Fruit fly (Drosophila melanogaster) whole organism, wandering third instar larva: ENCODE data around the gene Ac13E.

ENCODE experiments used
- CG32264 ChIP-seq: fragments of 200-800 bp; sonication (Bioruptor generic); optimal IDR thresholded peaks from 2 replicates; lab custom pipeline; 2016; ENCODE audit warnings: missing biosample characterization, missing genetic modification characterization
- CG9705 ChIP-seq: fragments of 200-800 bp; sonication (Bioruptor generic); optimal IDR thresholded peaks from 2 replicates; lab custom pipeline; 2018; ENCODE audit warnings: missing biosample characterization, mild to moderate bottlenecking, missing genetic modification characterization
- CrebA ChIP-seq: fragments of 200-800 bp; sonication (Bioruptor generic); optimal IDR thresholded peaks from 2 replicates; lab custom pipeline; 2016; ENCODE audit warnings: missing biosample characterization, mild to moderate bottlenecking, missing genetic modification characterization, borderline replicate concordance
- Dfd ChIP-seq: fragments of >200 bp; optimal IDR thresholded peaks from 2 replicates; lab custom pipeline; 2017; ENCODE audit warnings: missing biosample characterization, missing genetic modification characterization
- Dif ChIP-seq: fragments of 200-275, 200-300 bp; sonication (Bioruptor generic); optimal IDR thresholded peaks from 2 replicates; lab custom pipeline; 2018; ENCODE audit warnings: missing biosample characterization, missing genetic modification characterization; ENCODE audit not compliant: partially characterized antibody
- GATAd ChIP-seq: sonication (Bioruptor generic); optimal IDR thresholded peaks from 2 replicates; lab custom pipeline; 2016; ENCODE audit warnings: missing biosample characterization, missing genetic modification characterization
- HLH106 ChIP-seq: fragments of 200-800 bp; optimal IDR thresholded peaks from 3 replicates; lab custom pipeline; 2019; ENCODE audit warnings: missing biosample characterization, mild to moderate bottlenecking, missing genetic modification characterization, moderate library complexity
- Hr78 ChIP-seq: fragments of >200 bp; optimal IDR thresholded peaks from 2 replicates; lab custom pipeline; 2017; ENCODE audit warnings: missing biosample characterization, missing genetic modification characterization
- Hr83 ChIP-seq: fragments of 200-300 bp; sonication (Bioruptor generic); optimal IDR thresholded peaks from 2 replicates; lab custom pipeline; 2016; ENCODE audit warnings: missing biosample characterization, mild to moderate bottlenecking, missing genetic modification characterization, moderate library complexity; ENCODE audit not compliant: poor library complexity, severe bottlenecking
- Jra ChIP-seq: sonication (Bioruptor generic); optimal IDR thresholded peaks from 2 replicates; lab custom pipeline; 2016; ENCODE audit warnings: missing biosample characterization, missing genetic modification characterization
- Mio ChIP-seq: sonication (Bioruptor generic); optimal IDR thresholded peaks from 2 replicates; lab custom pipeline; 2016; ENCODE audit warnings: missing biosample characterization, missing genetic modification characterization
- Myc ChIP-seq: fragments of >200 bp; optimal IDR thresholded peaks from 2 replicates; lab custom pipeline; 2017
- N ChIP-seq: fragments of >200 bp; optimal IDR thresholded peaks from 2 replicates; lab custom pipeline; 2018; ENCODE audit warnings: missing biosample characterization, missing external identifiers, missing genetic modification characterization
- Rel ChIP-seq, 2 experiments: fragments of 200-800 bp; sonication (Bioruptor generic) in 1 of 2; optimal IDR thresholded peaks; 2 replicates in 1 of 2; 3 replicates in 1 of 2; lab custom pipeline; 2016 to 2019; ENCODE audit warnings: mild to moderate bottlenecking in 2 of 2, missing biosample characterization in 2 of 2, missing genetic modification characterization in 2 of 2, moderate library complexity in 1 of 2
- Sp1 ChIP-seq: fragments of 200-800 bp; sonication (Bioruptor generic); optimal IDR thresholded peaks from 3 replicates; lab custom pipeline; 2019; ENCODE audit warnings: missing biosample characterization, mild to moderate bottlenecking, missing genetic modification characterization, moderate library complexity
- Vsx2 ChIP-seq: fragments of 200-300, 225-300 bp; sonication (Bioruptor generic); optimal IDR thresholded peaks from 2 replicates; lab custom pipeline; 2018; ENCODE audit warnings: missing biosample characterization, missing genetic modification characterization; ENCODE audit not compliant: partially characterized antibody
- br ChIP-seq: fragments of 200-800 bp; sonication (Bioruptor generic); optimal IDR thresholded peaks from 2 replicates; lab custom pipeline; 2016; ENCODE audit warnings: missing biosample characterization, missing genetic modification characterization
- brk ChIP-seq: fragments of 200-800 bp; sonication (Bioruptor generic); optimal IDR thresholded peaks from 2 replicates; lab custom pipeline; 2016; ENCODE audit warnings: missing biosample characterization, mild to moderate bottlenecking, missing genetic modification characterization
- dl ChIP-seq, 2 experiments: fragments of 175-275, 200-275 bp in 1 of 2; fragments of 200-275 bp in 1 of 2; sonication (Bioruptor generic); optimal IDR thresholded peaks; lab custom pipeline; 2018; ENCODE audit warnings: mild to moderate bottlenecking in 2 of 2, missing biosample characterization in 2 of 2, missing genetic modification characterization in 2 of 2, moderate library complexity in 2 of 2; ENCODE audit not compliant: partially characterized antibody in 2 of 2, insufficient read depth in 1 of 2
- dmrt93B ChIP-seq: fragments of 200-800 bp; sonication (Bioruptor generic); optimal IDR thresholded peaks from 2 replicates; lab custom pipeline; 2018; ENCODE audit warnings: missing biosample characterization, mild to moderate bottlenecking, missing genetic modification characterization
- dsf ChIP-seq: sonication (Bioruptor generic); optimal IDR thresholded peaks from 2 replicates; lab custom pipeline; 2016; ENCODE audit warnings: missing biosample characterization, missing genetic modification characterization, borderline replicate concordance
- ey ChIP-seq: fragments of 200-800 bp; sonication (Bioruptor generic); optimal IDR thresholded peaks from 2 replicates; lab custom pipeline; 2016; ENCODE audit warnings: missing biosample characterization, missing genetic modification characterization
- foxo ChIP-seq, 2 experiments: fragments of 200-800 bp; sonication (Bioruptor generic); optimal IDR thresholded peaks; 2 replicates in 1 of 2; 3 replicates in 1 of 2; lab custom pipeline; 2016 to 2017; ENCODE audit warnings: missing biosample characterization in 2 of 2, missing genetic modification characterization in 2 of 2
- jim ChIP-seq: fragments of 175-275, 200-325 bp; sonication (Bioruptor generic); optimal IDR thresholded peaks from 2 replicates; lab custom pipeline; 2016; ENCODE audit warnings: missing biosample characterization, mild to moderate bottlenecking, missing genetic modification characterization
- lola ChIP-seq: fragments of >200 bp; optimal IDR thresholded peaks from 2 replicates; lab custom pipeline; 2017; ENCODE audit warnings: missing biosample characterization, missing genetic modification characterization
- pan ChIP-seq: fragments of >200 bp; optimal IDR thresholded peaks from 2 replicates; lab custom pipeline; 2017
- psq ChIP-seq: fragments of 200-800 bp; sonication (Bioruptor generic); optimal IDR thresholded peaks from 3 replicates; lab custom pipeline; 2017; ENCODE audit warnings: missing biosample characterization, mild to moderate bottlenecking, missing genetic modification characterization, moderate library complexity
- rgr ChIP-seq: fragments of 200-800 bp; sonication (Bioruptor generic); optimal IDR thresholded peaks from 3 replicates; lab custom pipeline; 2016; ENCODE audit warnings: missing biosample characterization, mild to moderate bottlenecking, missing genetic modification characterization
- sage ChIP-seq: fragments of 200-800 bp; sonication (Bioruptor generic); optimal IDR thresholded peaks from 2 replicates; lab custom pipeline; 2016; ENCODE audit warnings: missing biosample characterization, mild to moderate bottlenecking, missing genetic modification characterization
- sv ChIP-seq: fragments of 200-800 bp; sonication (Bioruptor generic); optimal IDR thresholded peaks from 3 replicates; lab custom pipeline; 2016; ENCODE audit warnings: missing biosample characterization, missing genetic modification characterization
- tai ChIP-seq: sonication (Bioruptor generic); optimal IDR thresholded peaks from 2 replicates; lab custom pipeline; 2016; ENCODE audit warnings: missing biosample characterization, missing genetic modification characterization
- usp ChIP-seq: fragments of >200 bp; optimal IDR thresholded peaks from 2 replicates; lab custom pipeline; 2017; ENCODE audit warnings: missing biosample characterization, missing genetic modification characterization

Gene Ac13E

dm6 chrX:15530369-15530768, 23.7 kb downstream of the Ac13E start (continued):
- no peak for TF ChIP-seq brk (GFP tag; lab: Kevin White, UChicago)
- peak; percentile 21 for TF ChIP-seq CG9705
- peak in 1 of 2 experiments; percentile 55 for TF ChIP-seq foxo (GFP tag; optimal IDR thresholded peaks at IDR 0.05; lab: Kevin White, UChicago)
- no peak for TF ChIP-seq rgr
- no peak for TF ChIP-seq Myc (lab: Kevin White, UChicago)
- no peak for TF ChIP-seq Dif (GFP tag; lab: Kevin White, UChicago)
- TF ChIP-seq Hr83 (GFP tag; lab: Kevin White, UChicago): no peak
- peak; percentile 2 for TF ChIP-seq dmrt93B (GFP tag; lab: Kevin White, UChicago)
- no peak for TF ChIP-seq br (GFP tag; lab: Kevin White, UChicago)
- no peak for TF ChIP-seq Jra (GFP tag; lab: Kevin White, UChicago)
- no peak for TF ChIP-seq jim (GFP tag; lab: Kevin White, UChicago)
- no peak for TF ChIP-seq usp
- TF ChIP-seq Sp1 (GFP tag; lab: Kevin White, UChicago): peak; percentile 60
- TF ChIP-seq psq (GFP tag; lab: Kevin White, UChicago): peak; percentile 44
- peak; percentile 4 for TF ChIP-seq ey (GFP tag; lab: Kevin White, UChicago)

dm6 chrX:15529958-15530357, 24.1 kb downstream of the Ac13E start:
- TF ChIP-seq Dfd (GFP tag; lab: Kevin White, UChicago) (peak; percentile 63), CG32264 (GFP tag; lab: Kevin White, UChicago) (no peak), psq (GFP tag; lab: Kevin White, UChicago) (no peak), rgr (no peak), Hr78 (GFP tag; lab: Kevin White, UChicago) (no peak), GATAd (GFP tag; lab: Kevin White, UChicago) (no peak), N (GFP tag; lab: Kevin White, UChicago) (no peak), HLH106 (tag; lab: Kevin White, UChicago) (no peak), foxo (GFP tag; optimal IDR thresholded peaks at IDR 0.05; lab: Kevin White, UChicago) (no peak), sv (GFP tag; lab: Kevin White, UChicago) (no peak), CrebA (GFP tag; lab: Kevin White, UChicago) (no peak), tai (GFP tag; lab: Kevin White, UChicago) (no peak), jim (GFP tag; lab: Kevin White, UChicago) (peak; percentile 19), CG9705 (no peak), Dif (GFP tag; lab: Kevin White, UChicago) (no peak), Vsx2 (GFP tag; lab: Kevin White, UChicago) (no peak), lola (GFP tag; lab: Kevin White, UChicago) (no peak), Hr83 (GFP tag; lab: Kevin White, UChicago) (peak; percentile 33), ey (GFP tag; lab: Kevin White, UChicago) (no peak), dmrt93B (GFP tag; lab: Kevin White, UChicago) (no peak), br (GFP tag; lab: Kevin White, UChicago) (no peak), Mio (GFP tag; lab: Kevin White, UChicago) (no peak), Rel (GFP tag; optimal IDR thresholded peaks at IDR 0.05; lab: Kevin White, UChicago) (no peak), Rel (tag; optimal IDR thresholded peaks at IDR 0.05; lab: Kevin White, UChicago) (no peak), dsf (GFP tag; lab: Kevin White, UChicago) (no peak), dl (GFP tag; optimal IDR thresholded peaks at IDR 0.05; lab: Kevin White, UChicago; ENCODE audit: insufficient read depth in 1 of 2, partially characterized antibody in 2 of 2) (no peak), Myc (lab: Kevin White, UChicago) (no peak)

dm6 chrX:15529197-15529596, 24.9 kb downstream of the Ac13E start:
- TF ChIP-seq HLH106 (tag; lab: Kevin White, UChicago) (peak; percentile 38), Sp1 (GFP tag; lab: Kevin White, UChicago) (peak; percentile 1), N (GFP tag; lab: Kevin White, UChicago) (no peak), pan (no peak)

dm6 chrX:15522426-15523153, 31.5 kb downstream of the Ac13E start:
- TF ChIP-seq sage (GFP tag; lab: Kevin White, UChicago) (no peak), Hr78 (GFP tag; lab: Kevin White, UChicago) (no peak), rgr (peak; percentile 10), dmrt93B (GFP tag; lab: Kevin White, UChicago) (no peak), Jra (GFP tag; lab: Kevin White, UChicago) (no peak), CG9705 (no peak), usp (no peak), foxo (GFP tag; optimal IDR thresholded peaks at IDR 0.05; lab: Kevin White, UChicago) (peak in 1 of 2 experiments; percentile 34), Rel (GFP tag; optimal IDR thresholded peaks at IDR 0.05; lab: Kevin White, UChicago) (no peak), Rel (tag; optimal IDR thresholded peaks at IDR 0.05; lab: Kevin White, UChicago) (peak; percentile 49)
